Worm (Caenorhabditis elegans): ENCODE measurements around the gene pgp-10.

pgp-10 gene

ce11 chrX:7143515-7143914, 15.3 kb upstream of the pgp-10 start, which contains the start of gene alh-10:
alh-10 (minus strand) TSS chrX:7143641.
- TF ChIP-seq nhr-11 (tag; optimal IDR thresholded peaks at IDR 0.05) (no peak), ztf-11 (tag; optimal IDR thresholded peaks at IDR 0.05) (no peak), crh-2 (tag; optimal IDR thresholded peaks at IDR 0.05) (no peak), ceh-82 (tag; optimal IDR thresholded peaks at IDR 0.05) (no peak), ama-1 (optimal IDR thresholded peaks at IDR 0.05) (no peak), lin-11 (tag; optimal IDR thresholded peaks at IDR 0.05) (no peak), unc-62 (GFP tag; optimal IDR thresholded peaks at IDR 0.05) (no peak), elt-1 (tag; optimal IDR thresholded peaks at IDR 0.05) (no peak)

- TF ChIP-seq aly-2 (tag; optimal IDR thresholded peaks at IDR 0.05): no peak
- no peak for TF ChIP-seq lsy-2 (tag; optimal IDR thresholded peaks at IDR 0.05)
- no peak for TF ChIP-seq lin-13 (GFP tag; optimal IDR thresholded peaks at IDR 0.05)
- no peak for TF ChIP-seq nhr-11 (tag; optimal IDR thresholded peaks at IDR 0.05)
- TF ChIP-seq elt-3 (tag; optimal IDR thresholded peaks at IDR 0.05): no peak
- TF ChIP-seq crh-2 (tag; optimal IDR thresholded peaks at IDR 0.05): no peak
- TF ChIP-seq ztf-4 (tag; optimal IDR thresholded peaks at IDR 0.05): no peak
- TF ChIP-seq mab-5 (tag; optimal IDR thresholded peaks at IDR 0.05): no peak
- no peak for TF ChIP-seq nhr-12 (tag; optimal IDR thresholded peaks at IDR 0.05)
- TF ChIP-seq ZK546.5 (tag; optimal IDR thresholded peaks at IDR 0.05): no peak
These were observed 9.2 kb upstream of the pgp-10 start for ce11 chrX:7149670-7150069.

ce11 chrX:7151189-7151857, 7.5 kb upstream of the pgp-10 start, which contains the start of gene lam-2:
lam-2 (minus strand) TSS chrX:7151239.
- TF ChIP-seq zag-1 (tag; optimal IDR thresholded peaks at IDR 0.05) (no peak), nhr-21 (tag; optimal IDR thresholded peaks at IDR 0.05) (no peak), ama-1 (optimal IDR thresholded peaks at IDR 0.05) (no peak), ceh-16 (tag; optimal IDR thresholded peaks at IDR 0.05) (no peak), nhr-10 (tag; optimal IDR thresholded peaks at IDR 0.05) (no peak), alr-1 (tag; optimal IDR thresholded peaks at IDR 0.05) (no peak), skn-1 (tag; optimal IDR thresholded peaks at IDR 0.05) (no peak), lsy-2 (tag; optimal IDR thresholded peaks at IDR 0.05) (no peak), unc-55 (GFP tag; optimal IDR thresholded peaks at IDR 0.05) (no peak), sma-3 (GFP tag; optimal IDR thresholded peaks at IDR 0.05) (no peak), mbf-1 (tag; optimal IDR thresholded peaks at IDR 0.05) (no peak), nhr-23 (tag; optimal IDR thresholded peaks at IDR 0.05) (no peak), elt-3 (tag; optimal IDR thresholded peaks at IDR 0.05) (no peak), elt-1 (tag; optimal IDR thresholded peaks at IDR 0.05) (no peak), ZK546.5 (tag; optimal IDR thresholded peaks at IDR 0.05) (no peak), sma-9 (GFP tag; optimal IDR thresholded peaks at IDR 0.05) (no peak), sma-9 (tag; optimal IDR thresholded peaks at IDR 0.05) (no peak), egl-27 (tag; optimal IDR thresholded peaks at IDR 0.05) (no peak), nhr-11 (tag; optimal IDR thresholded peaks at IDR 0.05) (no peak)

ce11 chrX:7151976-7152528, 6.8 kb upstream of the pgp-10 start:
- no peak for TF ChIP-seq F13H6.1 (tag; optimal IDR thresholded peaks at IDR 0.05)
- no peak for TF ChIP-seq dmd-4 (tag; optimal IDR thresholded peaks at IDR 0.05)

ce11 chrX:7153460-7153859, 5.4 kb upstream of the pgp-10 start:
- TF ChIP-seq nhr-129 (tag; optimal IDR thresholded peaks at IDR 0.05) (peak; percentile 9), peb-1 (tag; optimal IDR thresholded peaks at IDR 0.05) (no peak), ama-1 (optimal IDR thresholded peaks at IDR 0.05) (no peak), F13H6.1 (tag; optimal IDR thresholded peaks at IDR 0.05) (peak; percentile 49), sma-9 (GFP tag; optimal IDR thresholded peaks at IDR 0.05) (no peak), sma-9 (tag; optimal IDR thresholded peaks at IDR 0.05) (no peak), ZK546.5 (tag; optimal IDR thresholded peaks at IDR 0.05) (no peak)

ce11 chrX:7155879-7156278, 3.0 kb upstream of the pgp-10 start, which contains the start of gene C54D1.7:
C54D1.7 (minus strand) TSS chrX:7156035.
- TF ChIP-seq lin-11 (tag; optimal IDR thresholded peaks at IDR 0.05) (no peak), unc-62 (GFP tag; optimal IDR thresholded peaks at IDR 0.05) (no peak), snpc-4 (tag; optimal IDR thresholded peaks at IDR 0.05) (no peak), ztf-4 (tag; optimal IDR thresholded peaks at IDR 0.05) (no peak), nhr-237 (tag; optimal IDR thresholded peaks at IDR 0.05) (no peak), mdl-1 (tag; optimal IDR thresholded peaks at IDR 0.05) (no peak)
